Fruit fly (Drosophila melanogaster) Kc167 (cell line): ENCODE results near the gene me31B.

Experiments used
- Myc ChIP-seq: fragments of >200 bp; optimal IDR thresholded peaks from 2 replicates; lab custom pipeline; 2017; ENCODE audit warnings: missing external identifiers
- Sin3A ChIP-seq: fragments of >200 bp; optimal IDR thresholded peaks from 2 replicates; lab custom pipeline; 2018; ENCODE audit warnings: missing external identifiers
- h ChIP-seq: fragments of >200 bp; optimal IDR thresholded peaks from 3 replicates; lab custom pipeline; 2018; ENCODE audit warnings: missing external identifiers
- psq ChIP-seq: fragments of >200 bp; optimal IDR thresholded peaks from 2 replicates; lab custom pipeline; 2017; ENCODE audit warnings: missing external identifiers

dm6 chr2L:10201743-10202142 lies 37.4 kb upstream of the me31B start:
- TF ChIP-seq psq: no peak
- no peak for TF ChIP-seq Sin3A (lab: Kevin White, UChicago)
- TF ChIP-seq h (lab: Kevin White, UChicago): no peak
- no peak for TF ChIP-seq Myc
